Worm (Caenorhabditis elegans): ENCODE results near the gene B0454.5.

Gene B0454.5

DNA sequence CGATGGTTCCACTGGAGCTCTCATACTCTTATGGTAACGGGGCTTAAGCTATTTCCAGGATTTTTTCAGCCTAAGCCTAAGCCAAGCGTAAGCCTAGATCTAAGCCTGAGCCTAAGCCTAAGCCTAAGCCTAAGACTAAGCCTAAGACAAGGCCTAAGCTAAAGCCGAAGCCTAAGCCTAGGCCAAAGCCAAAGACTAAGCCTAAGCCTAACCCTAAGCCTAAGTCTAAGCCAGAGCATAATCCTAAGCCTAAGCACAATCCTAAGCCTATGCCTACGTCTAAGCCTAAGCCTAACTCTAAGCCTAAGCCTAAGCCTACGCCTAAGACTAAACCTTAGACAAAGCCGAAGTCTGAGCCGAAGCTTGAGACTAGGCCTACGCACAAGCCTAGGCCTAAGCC is 10.3 kb downstream of the B0454.5 start:
- TF ChIP-seq mab-5 (tag; optimal IDR thresholded peaks at IDR 0.05) (no peak), dmd-4 (tag; optimal IDR thresholded peaks at IDR 0.05) (no peak), unc-39 (tag; optimal IDR thresholded peaks at IDR 0.05) (no peak), Y55F3AM.14 (GFP tag; optimal IDR thresholded peaks at IDR 0.05) (no peak), ceh-82 (tag; optimal IDR thresholded peaks at IDR 0.05) (no peak)

DNA sequence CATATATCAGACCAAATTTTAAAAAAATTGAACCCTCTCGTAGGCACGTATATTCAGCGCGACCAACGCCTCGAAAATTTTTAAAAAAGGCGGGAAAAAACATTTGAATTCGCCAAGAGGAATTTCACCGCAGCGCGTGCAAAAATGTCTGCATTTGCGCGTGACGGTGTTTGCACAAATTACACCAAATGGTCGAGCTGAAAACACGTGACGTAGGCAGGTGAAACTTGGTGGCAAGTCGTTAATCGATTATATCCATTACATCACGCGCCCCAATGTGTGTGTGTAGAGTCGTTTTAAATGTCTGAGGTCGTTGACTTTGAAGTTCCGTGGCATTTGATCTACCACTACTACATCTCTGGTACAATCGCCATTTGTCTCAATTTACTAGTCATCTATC is 12.0 kb downstream of the B0454.5 start, which contains the start of gene sri-31:
Gene sri-31, plus strand, starts transcription at position 301 of the 400 bp plus-strand sequence.
- TF ChIP-seq nhr-21 (tag; optimal IDR thresholded peaks at IDR 0.05) (no peak), nhr-129 (tag; optimal IDR thresholded peaks at IDR 0.05) (no peak), blmp-1 (tag; optimal IDR thresholded peaks at IDR 0.05; ENCODE audit: insufficient read depth) (no peak), lin-13 (GFP tag; optimal IDR thresholded peaks at IDR 0.05) (no peak), mab-5 (tag; optimal IDR thresholded peaks at IDR 0.05) (no peak), mdl-1 (tag; optimal IDR thresholded peaks at IDR 0.05) (no peak), ceh-16 (tag; optimal IDR thresholded peaks at IDR 0.05) (no peak), C34F6.9 (tag; optimal IDR thresholded peaks at IDR 0.05) (no peak), nhr-237 (tag; optimal IDR thresholded peaks at IDR 0.05) (no peak), aly-2 (tag; optimal IDR thresholded peaks at IDR 0.05) (no peak), lin-11 (tag; optimal IDR thresholded peaks at IDR 0.05) (no peak), dmd-4 (tag; optimal IDR thresholded peaks at IDR 0.05) (no peak), nhr-25 (tag; optimal IDR thresholded peaks at IDR 0.05) (no peak), Y55F3AM.14 (GFP tag; optimal IDR thresholded peaks at IDR 0.05) (no peak), lsy-2 (tag; optimal IDR thresholded peaks at IDR 0.05) (no peak), ztf-1 (GFP tag; conservative IDR thresholded peaks at IDR 0.05) (no peak)

DNA sequence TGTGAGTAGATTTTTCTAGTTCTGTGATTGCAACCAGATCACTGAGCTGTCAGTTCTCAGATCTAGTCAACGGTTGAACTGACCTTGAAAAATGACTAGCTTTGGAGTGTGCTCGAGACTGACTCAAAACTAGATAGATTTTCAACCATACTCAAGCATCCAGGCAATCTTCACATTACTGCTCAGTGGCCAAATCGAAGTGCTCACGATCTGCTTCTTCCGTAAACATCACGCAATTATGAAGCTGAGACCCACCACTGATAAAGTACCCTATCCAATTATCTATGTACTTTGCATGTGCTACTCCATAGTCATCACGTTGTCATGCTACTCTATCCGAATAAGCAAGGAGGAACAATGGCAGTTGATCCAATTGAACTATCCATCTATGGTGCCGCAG is 12.7 kb downstream of the B0454.5 start:
- TF ChIP-seq ceh-82 (tag; optimal IDR thresholded peaks at IDR 0.05), result no peak
- TF ChIP-seq egl-27 (tag; optimal IDR thresholded peaks at IDR 0.05), result no peak
- TF ChIP-seq lin-13 (GFP tag; optimal IDR thresholded peaks at IDR 0.05), result no peak
- TF ChIP-seq nhr-237 (tag; optimal IDR thresholded peaks at IDR 0.05), result no peak
- TF ChIP-seq ZK546.5 (tag; optimal IDR thresholded peaks at IDR 0.05), result no peak
- TF ChIP-seq aly-2 (tag; optimal IDR thresholded peaks at IDR 0.05), result no peak
- TF ChIP-seq sma-9 (GFP tag; optimal IDR thresholded peaks at IDR 0.05), result no peak
- TF ChIP-seq sma-9 (tag; optimal IDR thresholded peaks at IDR 0.05), result no peak

DNA sequence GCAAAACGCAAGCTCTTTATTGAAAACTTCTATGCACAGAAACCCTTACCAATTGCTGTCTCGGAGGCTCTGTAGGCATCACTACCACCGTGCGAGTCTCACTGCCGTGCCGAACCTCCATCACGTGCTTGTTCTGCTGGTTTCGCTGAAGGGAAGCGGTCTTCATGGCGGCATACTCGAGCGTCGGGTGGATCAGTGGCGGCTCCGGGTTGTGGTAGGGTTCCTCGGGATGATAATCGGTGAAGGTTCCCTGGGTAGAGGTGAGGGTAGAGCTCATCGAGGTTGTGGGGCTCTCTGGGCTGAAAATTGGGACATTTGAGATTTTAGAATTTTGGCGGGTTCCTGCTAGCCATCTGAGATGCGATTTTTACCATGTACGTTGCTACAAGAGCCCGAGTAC is 14.2 kb downstream of the B0454.5 start:
- no peak for TF ChIP-seq F13H6.1 (tag; optimal IDR thresholded peaks at IDR 0.05)
- TF ChIP-seq zag-1 (tag; optimal IDR thresholded peaks at IDR 0.05), result no peak
- no peak for TF ChIP-seq nhr-11 (tag; optimal IDR thresholded peaks at IDR 0.05)
- TF ChIP-seq nhr-12 (tag; optimal IDR thresholded peaks at IDR 0.05), result no peak
- no peak for TF ChIP-seq sma-3 (GFP tag; optimal IDR thresholded peaks at IDR 0.05)
- no peak for TF ChIP-seq unc-55 (GFP tag; optimal IDR thresholded peaks at IDR 0.05)
- TF ChIP-seq sma-9 (GFP tag; optimal IDR thresholded peaks at IDR 0.05), result no peak
- TF ChIP-seq sma-9 (tag; optimal IDR thresholded peaks at IDR 0.05), result no peak

DNA sequence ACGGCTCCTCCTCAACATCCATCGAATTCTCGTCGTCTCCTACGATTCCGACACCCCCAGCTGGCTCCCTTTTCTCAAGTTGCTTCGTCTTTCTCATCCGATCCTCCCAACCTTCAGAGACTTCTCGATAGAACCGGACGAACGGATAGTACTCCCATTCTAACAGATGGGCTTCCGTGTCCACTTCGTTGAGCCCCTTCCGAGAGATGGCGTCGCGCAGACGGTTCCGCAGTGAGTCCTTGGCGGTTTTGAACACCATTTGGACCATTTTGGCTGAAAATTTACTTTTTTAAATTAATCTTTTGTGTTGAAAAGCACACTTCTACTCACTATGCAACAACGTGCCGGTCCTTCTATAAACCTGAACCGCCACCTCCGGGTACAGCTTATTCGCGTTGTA is 15.0 kb downstream of the B0454.5 start:
- no peak for TF ChIP-seq ceh-82 (tag; optimal IDR thresholded peaks at IDR 0.05)
- no peak for TF ChIP-seq unc-62 (GFP tag; optimal IDR thresholded peaks at IDR 0.05)
- TF ChIP-seq crh-2 (tag; optimal IDR thresholded peaks at IDR 0.05), result no peak
- no peak for TF ChIP-seq C34F6.9 (tag; optimal IDR thresholded peaks at IDR 0.05)
- no peak for TF ChIP-seq sem-4 (tag; optimal IDR thresholded peaks at IDR 0.05)
- TF ChIP-seq nhr-129 (tag; optimal IDR thresholded peaks at IDR 0.05), result no peak
- no peak for TF ChIP-seq ztf-4 (tag; optimal IDR thresholded peaks at IDR 0.05)
- no peak for TF ChIP-seq ztf-11 (tag; optimal IDR thresholded peaks at IDR 0.05)
- TF ChIP-seq peb-1 (tag; optimal IDR thresholded peaks at IDR 0.05), result no peak
- no peak for TF ChIP-seq nhr-25 (tag; optimal IDR thresholded peaks at IDR 0.05)
- TF ChIP-seq R02D3.7 (tag; optimal IDR thresholded peaks at IDR 0.05), result no peak
- no peak for TF ChIP-seq unc-39 (tag; optimal IDR thresholded peaks at IDR 0.05)
- TF ChIP-seq ztf-1 (GFP tag; conservative IDR thresholded peaks at IDR 0.05), result no peak
- TF ChIP-seq nhr-6 (tag; optimal IDR thresholded peaks at IDR 0.05), result no peak
